Worm (Caenorhabditis elegans) whole organism, midembryonic: ENCODE measurements around the gene B0212.3.

Source experiments
- T22C8.4 ChIP-seq: fragments of 200-800 bp; sonication (Bioruptor generic); IDR thresholded peaks from 2 replicates; pipeline ENCODE4 v1.3.6; 2022; ENCODE audit warnings: missing genetic modification characterization, missing compliant biosample characterization
- cog-1 ChIP-seq: sonication (generic microtip); optimal IDR thresholded peaks from 2 replicates; lab custom pipeline; 2016; ENCODE audit warnings: missing genetic modification characterization, missing compliant biosample characterization
- flt-1 ChIP-seq: fragments of 200-800 bp; sonication (Bioruptor generic); IDR thresholded peaks from 2 replicates; pipeline ENCODE4 v1.3.6; 2022; ENCODE audit warnings: missing genetic modification characterization, missing compliant biosample characterization
- klf-2 ChIP-seq: fragments of 200-800 bp; sonication (Bioruptor generic); conservative IDR thresholded peaks from 2 replicates; pipeline ENCODE4 v1.3.6; 2022; ENCODE audit warnings: missing genetic modification reagents, missing genetic modification characterization, missing compliant biosample characterization
- med-1 ChIP-seq: sonication (generic microtip); optimal IDR thresholded peaks from 2 replicates; lab custom pipeline; 2017; ENCODE audit warnings: missing genetic modification characterization, mild to moderate bottlenecking, missing compliant biosample characterization, antibody characterized with exemption, missing genetic modification reagents; ENCODE audit not compliant: insufficient read depth
- ref-1 ChIP-seq: fragments of 200-800 bp; sonication (Bioruptor generic); conservative IDR thresholded peaks from 2 replicates; pipeline ENCODE4 v1.3.6; 2022; ENCODE audit warnings: missing genetic modification reagents, missing genetic modification characterization, missing compliant biosample characterization
- tab-1 ChIP-seq: fragments of 200-800 bp; sonication (Bioruptor generic); IDR thresholded peaks from 2 replicates; pipeline ENCODE4 v1.3.6; 2022; ENCODE audit warnings: missing genetic modification characterization, missing compliant biosample characterization
- ztf-23 ChIP-seq: fragments of 200-800 bp; sonication (Bioruptor generic); IDR thresholded peaks from 2 replicates; pipeline ENCODE4 v1.3.6; 2022; ENCODE audit warnings: missing genetic modification reagents, missing genetic modification characterization, missing compliant biosample characterization

ce11 chrIV:3514467-3514866 is 25.5 kb upstream of the B0212.3 start, which contains the start of gene tsg-101:
- TF ChIP-seq ztf-23 (GFP tag; lab: Robert Waterston, UW) (no peak), cog-1 (tag; lab: Kevin White, UChicago) (no peak), flt-1 (GFP tag; lab: Robert Waterston, UW) (no peak), med-1 (GFP tag; lab: Kevin White, UChicago) (no peak), ref-1 (GFP tag; lab: Robert Waterston, UW) (no peak), tab-1 (GFP tag; lab: Robert Waterston, UW) (no peak), klf-2 (GFP tag; lab: Robert Waterston, UW) (no peak), T22C8.4 (GFP tag; lab: Robert Waterston, UW) (no peak)
